ENCODE assay signal across 2 worm cellular contexts in the genomic region with DNA sequence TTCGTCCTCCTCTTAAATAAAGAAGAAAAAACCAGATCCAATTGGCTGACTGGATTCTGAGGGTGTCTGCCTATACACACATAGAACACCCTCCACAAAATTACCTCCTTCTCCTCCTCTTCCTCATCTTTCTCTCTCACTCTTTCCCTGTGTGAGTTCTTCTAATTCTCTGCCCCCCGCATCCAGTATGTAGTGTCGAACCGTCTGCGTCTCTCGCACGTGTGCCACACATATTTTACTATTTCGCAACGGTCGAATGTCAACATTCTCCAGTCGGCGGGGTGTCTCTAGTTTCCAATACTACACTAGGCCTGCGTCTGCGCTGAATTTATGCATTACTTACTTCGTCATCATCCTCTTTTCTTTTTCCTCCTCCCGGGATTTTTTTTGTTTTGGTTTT.
TF ChIP-seq lines count a peak whose summit lies in the region.

No protein-coding gene starts in this region.

TF ChIP-seq in whole organism, L1 larva, 84 proteins besides CTCF, POLR2A, EP300 and RAD21 (continued from another document and continues in another):
- peak; percentile 36 to 73 for TF ChIP-seq lsy-2 (tag; optimal IDR thresholded peaks at IDR 0.05; lab: Kevin White, UChicago)
- no peak for TF ChIP-seq aly-2 (tag; optimal IDR thresholded peaks at IDR 0.05; lab: Kevin White, UChicago)
- peak; percentile 47 for TF ChIP-seq nhr-19 (GFP tag; conservative IDR thresholded peaks at IDR 0.05; lab: Robert Waterston, UW)
- peak; percentile 67 for TF ChIP-seq nhr-47 (tag; optimal IDR thresholded peaks at IDR 0.05; lab: Kevin White, UChicago)
- TF ChIP-seq egl-13 (tag; optimal IDR thresholded peaks at IDR 0.05; lab: Kevin White, UChicago), result peak; percentile 31
- TF ChIP-seq unc-30 (tag; optimal IDR thresholded peaks at IDR 0.05; lab: Kevin White, UChicago), result no peak
- no peak for TF ChIP-seq tlp-1 (tag; optimal IDR thresholded peaks at IDR 0.05; lab: Kevin White, UChicago)
- TF ChIP-seq ceh-90 (tag; optimal IDR thresholded peaks at IDR 0.05; lab: Kevin White, UChicago), result no peak
- TF ChIP-seq nhr-11 (tag; optimal IDR thresholded peaks at IDR 0.05; lab: Kevin White, UChicago), result peak; percentile 17
- TF ChIP-seq C34B4.2 (tag; optimal IDR thresholded peaks at IDR 0.05; lab: Kevin White, UChicago), result no peak
- TF ChIP-seq fkh-4 (tag; optimal IDR thresholded peaks at IDR 0.05; lab: Kevin White, UChicago; ENCODE audit: borderline replicate concordance), result no peak
- peak; percentile 85 for TF ChIP-seq jun-1 (tag; optimal IDR thresholded peaks at IDR 0.05; lab: Kevin White, UChicago)
- no peak for TF ChIP-seq lin-13 (GFP tag; optimal IDR thresholded peaks at IDR 0.05; lab: Kevin White, UChicago)
- no peak for TF ChIP-seq ceh-8 (GFP tag; optimal IDR thresholded peaks at IDR 0.05; lab: Kevin White, UChicago)
- TF ChIP-seq unc-62 (GFP tag; optimal IDR thresholded peaks at IDR 0.05; lab: Kevin White, UChicago), result no peak
- peak in 1 of 2 experiments; percentile 71 for TF ChIP-seq egl-27 (tag; optimal IDR thresholded peaks at IDR 0.05; lab: Kevin White, UChicago)
- no peak for TF ChIP-seq lir-3 (tag; optimal IDR thresholded peaks at IDR 0.05; lab: Kevin White, UChicago; ENCODE audit: poor library complexity)
- peak in 1 of 2 experiments; percentile 92 for TF ChIP-seq mdl-1 (tag; optimal IDR thresholded peaks at IDR 0.05; lab: Kevin White, UChicago)
- TF ChIP-seq aha-1 (tag; optimal IDR thresholded peaks at IDR 0.05; lab: Kevin White, UChicago), result no peak
- TF ChIP-seq nhr-90 (tag; optimal IDR thresholded peaks at IDR 0.05; lab: Kevin White, UChicago; ENCODE audit: poor library complexity), result peak; percentile 18
- TF ChIP-seq pax-3 (tag; optimal IDR thresholded peaks at IDR 0.05; lab: Kevin White, UChicago), result no peak
- peak; percentile 59 for TF ChIP-seq swsn-7 (tag; optimal IDR thresholded peaks at IDR 0.05; lab: Kevin White, UChicago)
- TF ChIP-seq nhr-85 (tag; lab: Kevin White, UChicago), result peak; percentile 59
- TF ChIP-seq skn-1 (tag; optimal IDR thresholded peaks at IDR 0.05; lab: Kevin White, UChicago), result peak; percentile 81
- TF ChIP-seq sox-4 (tag; optimal IDR thresholded peaks at IDR 0.05; lab: Kevin White, UChicago), result no peak
- TF ChIP-seq nhr-28 (tag; optimal IDR thresholded peaks at IDR 0.05; lab: Kevin White, UChicago), result no peak
- TF ChIP-seq tbx-2 (tag; optimal IDR thresholded peaks at IDR 0.05; lab: Kevin White, UChicago), result peak; percentile 54
- TF ChIP-seq mep-1 (tag; optimal IDR thresholded peaks at IDR 0.05; lab: Kevin White, UChicago), result peak; percentile 85
- no peak for TF ChIP-seq nhr-76 (tag; optimal IDR thresholded peaks at IDR 0.05; lab: Kevin White, UChicago)
- peak; percentile 24 for TF ChIP-seq unc-86 (tag; optimal IDR thresholded peaks at IDR 0.05; lab: Kevin White, UChicago)
- TF ChIP-seq ama-1 (optimal IDR thresholded peaks at IDR 0.05; lab: Kevin White, UChicago), result no peak
- TF ChIP-seq Y116A8C.19 (tag; optimal IDR thresholded peaks at IDR 0.05; lab: Kevin White, UChicago; ENCODE audit: borderline replicate concordance), result no peak
- peak; percentile 2 for TF ChIP-seq F16B12.6 (tag; optimal IDR thresholded peaks at IDR 0.05; lab: Kevin White, UChicago)
- TF ChIP-seq hlh-17 (GFP tag; optimal IDR thresholded peaks at IDR 0.05; lab: Kevin White, UChicago; ENCODE audit: borderline replicate concordance), result no peak
- TF ChIP-seq lin-14 (GFP tag; optimal IDR thresholded peaks at IDR 0.05; lab: Kevin White, UChicago), result peak; percentile 94
- peak; percentile 79 for TF ChIP-seq nhr-20 (tag; optimal IDR thresholded peaks at IDR 0.05; lab: Kevin White, UChicago)
- peak; percentile 61 for TF ChIP-seq fkh-8 (tag; optimal IDR thresholded peaks at IDR 0.05; lab: Kevin White, UChicago)
- no peak for TF ChIP-seq hlh-4 (tag; optimal IDR thresholded peaks at IDR 0.05; lab: Kevin White, UChicago)
- TF ChIP-seq lin-39 (tag; optimal IDR thresholded peaks at IDR 0.05; lab: Kevin White, UChicago), result no peak
- TF ChIP-seq mab-9 (GFP tag; IDR thresholded peaks at IDR 0.05; lab: Robert Waterston, UW), result no peak
- no peak for TF ChIP-seq C04F5.9 (tag; optimal IDR thresholded peaks at IDR 0.05; lab: Kevin White, UChicago)
- TF ChIP-seq lin-15B (tag; optimal IDR thresholded peaks at IDR 0.05; lab: Kevin White, UChicago), result no peak
- peak in 1 of 6 experiments; percentile 29 for TF ChIP-seq elt-3 (tag; optimal IDR thresholded peaks at IDR 0.05; lab: Kevin White, UChicago)
- TF ChIP-seq nhr-77 (tag; optimal IDR thresholded peaks at IDR 0.05; lab: Kevin White, UChicago), result peak; percentile 42
- no peak for TF ChIP-seq hpl-2 (GFP tag; optimal IDR thresholded peaks at IDR 0.05; lab: Kevin White, UChicago)
- TF ChIP-seq fkh-10 (GFP tag; optimal IDR thresholded peaks at IDR 0.05; lab: Kevin White, UChicago), result no peak
- TF ChIP-seq fos-1 (tag; optimal IDR thresholded peaks at IDR 0.05; lab: Kevin White, UChicago), result peak; percentile 50
- TF ChIP-seq ces-1 (GFP tag; optimal IDR thresholded peaks at IDR 0.05; lab: Kevin White, UChicago), result no peak
- no peak for TF ChIP-seq ceh-63 (GFP tag; optimal IDR thresholded peaks at IDR 0.05; lab: Kevin White, UChicago)
- TF ChIP-seq grh-1 (GFP tag; IDR thresholded peaks at IDR 0.05; lab: Robert Waterston, UW), result peak; percentile 48; the same call in 1 of the 2 replicates
- no peak for TF ChIP-seq sptf-1 (tag; optimal IDR thresholded peaks at IDR 0.05; lab: Kevin White, UChicago)
- no peak for TF ChIP-seq ztf-4 (tag; optimal IDR thresholded peaks at IDR 0.05; lab: Kevin White, UChicago)
- TF ChIP-seq snu-23 (GFP tag; optimal IDR thresholded peaks at IDR 0.05; lab: Kevin White, UChicago), result peak; percentile 75
- no peak for TF ChIP-seq nhr-12 (tag; optimal IDR thresholded peaks at IDR 0.05; lab: Kevin White, UChicago)
- TF ChIP-seq sup-37 (GFP tag; optimal IDR thresholded peaks at IDR 0.05; lab: Kevin White, UChicago), result no peak
- peak; percentile 70 for TF ChIP-seq C16A3.4 (tag; optimal IDR thresholded peaks at IDR 0.05; lab: Kevin White, UChicago)
- no peak for TF ChIP-seq nhr-237 (tag; optimal IDR thresholded peaks at IDR 0.05; lab: Kevin White, UChicago)
- peak in 2 of 3 experiments; percentile 16 for TF ChIP-seq dpl-1 (GFP tag; optimal IDR thresholded peaks at IDR 0.05; lab: Kevin White, UChicago)
- no peak for TF ChIP-seq unc-130 (tag; optimal IDR thresholded peaks at IDR 0.05; lab: Kevin White, UChicago)
- TF ChIP-seq vab-15 (tag; optimal IDR thresholded peaks at IDR 0.05; lab: Kevin White, UChicago), result no peak
- TF ChIP-seq mef-2 (tag; optimal IDR thresholded peaks at IDR 0.05; lab: Kevin White, UChicago), result no peak
- peak; percentile 28 for TF ChIP-seq isw-1 (GFP tag; IDR thresholded peaks at IDR 0.05; lab: Robert Waterston, UW)
- TF ChIP-seq ceh-82 (tag; optimal IDR thresholded peaks at IDR 0.05; lab: Kevin White, UChicago), result peak; percentile 71 to 89 (median 86)
- no peak for TF ChIP-seq efl-3 (GFP tag; optimal IDR thresholded peaks at IDR 0.05; lab: Kevin White, UChicago)
- no peak for TF ChIP-seq ceh-88 (GFP tag; IDR thresholded peaks at IDR 0.05; lab: Robert Waterston, UW)

TF ChIP-seq in whole organism, L3 larva, 47 proteins besides CTCF, POLR2A, EP300 and RAD21 (continued from another document):
- TF ChIP-seq skn-1 (tag; optimal IDR thresholded peaks at IDR 0.05; lab: Kevin White, UChicago) (peak; percentile 63), ceh-82 (tag; optimal IDR thresholded peaks at IDR 0.05; lab: Kevin White, UChicago) (no peak), snpc-4 (tag; optimal IDR thresholded peaks at IDR 0.05; lab: Kevin White, UChicago) (no peak), ZK546.5 (tag; optimal IDR thresholded peaks at IDR 0.05; lab: Kevin White, UChicago) (no peak), egl-5 (tag; optimal IDR thresholded peaks at IDR 0.05; lab: Kevin White, UChicago) (no peak), eor-1 (tag; optimal IDR thresholded peaks at IDR 0.05; lab: Kevin White, UChicago) (no peak), mdl-1 (tag; optimal IDR thresholded peaks at IDR 0.05; lab: Kevin White, UChicago) (peak; percentile 71), nhr-11 (tag; optimal IDR thresholded peaks at IDR 0.05; lab: Kevin White, UChicago) (no peak), elt-3 (tag; optimal IDR thresholded peaks at IDR 0.05; lab: Kevin White, UChicago) (no peak), nhr-25 (tag; optimal IDR thresholded peaks at IDR 0.05; lab: Kevin White, UChicago) (peak; percentile 73), nhr-67 (tag; optimal IDR thresholded peaks at IDR 0.05; lab: Kevin White, UChicago) (no peak), nhr-28 (tag; optimal IDR thresholded peaks at IDR 0.05; lab: Kevin White, UChicago) (no peak), mml-1 (tag; optimal IDR thresholded peaks at IDR 0.05; lab: Kevin White, UChicago) (no peak), daf-12 (tag; optimal IDR thresholded peaks at IDR 0.05; lab: Kevin White, UChicago) (no peak), nhr-43 (tag; optimal IDR thresholded peaks at IDR 0.05; lab: Kevin White, UChicago; ENCODE audit: poor library complexity, severe bottlenecking) (no peak), unc-39 (tag; optimal IDR thresholded peaks at IDR 0.05; lab: Kevin White, UChicago) (no peak), zag-1 (tag; optimal IDR thresholded peaks at IDR 0.05; lab: Kevin White, UChicago) (no peak), ztf-11 (tag; optimal IDR thresholded peaks at IDR 0.05; lab: Kevin White, UChicago) (no peak), lin-39 (tag; optimal IDR thresholded peaks at IDR 0.05; lab: Kevin White, UChicago) (peak; percentile 53), fkh-2 (tag; optimal IDR thresholded peaks at IDR 0.05; lab: Kevin White, UChicago) (no peak), nhr-76 (tag; optimal IDR thresholded peaks at IDR 0.05; lab: Kevin White, UChicago) (no peak), elt-1 (tag; optimal IDR thresholded peaks at IDR 0.05; lab: Kevin White, UChicago) (no peak), nhr-77 (tag; optimal IDR thresholded peaks at IDR 0.05; lab: Kevin White, UChicago) (no peak), ceh-16 (tag; optimal IDR thresholded peaks at IDR 0.05; lab: Kevin White, UChicago) (no peak), fos-1 (tag; optimal IDR thresholded peaks at IDR 0.05; lab: Kevin White, UChicago) (no peak), unc-62 (GFP tag; optimal IDR thresholded peaks at IDR 0.05; lab: Kevin White, UChicago) (no peak), jun-1 (tag; optimal IDR thresholded peaks at IDR 0.05; lab: Kevin White, UChicago) (peak; percentile 72), nhr-23 (tag; optimal IDR thresholded peaks at IDR 0.05; lab: Kevin White, UChicago) (peak; percentile 58), lin-15B (tag; optimal IDR thresholded peaks at IDR 0.05; lab: Kevin White, UChicago) (peak; percentile 12)
